ENCODE assay signal across 2 worm cellular contexts in the genomic region with DNA sequence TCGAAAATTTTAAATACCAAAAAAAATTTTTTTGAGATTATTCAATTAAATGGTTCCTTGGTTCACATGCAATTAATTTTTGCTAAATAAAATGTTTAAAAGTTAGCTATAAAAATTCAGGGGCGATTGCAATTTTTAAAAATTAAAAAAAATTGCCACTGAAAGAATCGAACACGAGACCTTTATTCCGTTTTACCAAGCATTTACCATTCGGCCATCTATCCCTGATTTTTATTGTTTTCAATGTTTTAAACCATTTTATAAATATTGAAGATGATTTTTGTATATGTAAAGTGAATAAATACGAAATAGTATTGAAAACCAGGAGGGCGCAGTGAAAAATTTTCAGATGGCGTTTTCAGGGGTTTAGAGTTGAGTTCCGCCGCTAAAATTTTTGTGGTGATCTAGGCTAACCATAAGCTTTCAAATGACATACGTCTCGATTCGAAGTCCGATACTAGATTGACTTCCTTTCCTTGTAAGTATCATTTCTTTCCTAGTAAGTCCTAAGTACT.
TF ChIP-seq lines count a peak whose summit lies in the region.
"Not testable (repeated sequence)": the region's sequence is repeated elsewhere in the genome, so short reads cannot be mapped to it uniquely, and the experiment has no call there.

No protein-coding gene starts in this region.

TF ChIP-seq in whole organism, L4 larva, 104 proteins besides CTCF, POLR2A, EP300 and RAD21:
- TF ChIP-seq pha-4 (GFP tag; IDR thresholded peaks at IDR 0.05; lab: Robert Waterston, UW) (peak; percentile 42; the same call in 1 of the 2 replicates), F26F4.8 (GFP tag; conservative IDR thresholded peaks at IDR 0.05; lab: Robert Waterston, UW) (0 out of 2 replicates have a peak, but pooled peaks have one; percentile 22)
- TF ChIP-seq pha-4 (tag; optimal IDR thresholded peaks at IDR 0.05; lab: Kevin White, UChicago): not testable (repeated sequence)

TF ChIP-seq in whole organism, young adult, 124 proteins besides CTCF, POLR2A, EP300 and RAD21:
- TF ChIP-seq lin-26 (GFP tag; IDR thresholded peaks at IDR 0.05; lab: Robert Waterston, UW) (peak; percentile 61), B0261.1 (tag; optimal IDR thresholded peaks at IDR 0.05; lab: Kevin White, UChicago) (peak; percentile 34), ztf-25 (GFP tag; IDR thresholded peaks at IDR 0.05; lab: Robert Waterston, UW) (0 out of 2 replicates have a peak, but pooled peaks have one; percentile 71), rpc-1 (tag; optimal IDR thresholded peaks at IDR 0.05; lab: Kevin White, UChicago) (peak; percentile 57), hmg-1.2 (GFP tag; IDR thresholded peaks at IDR 0.05; lab: Robert Waterston, UW) (peak; percentile 86), tbp1 (GFP tag; optimal IDR thresholded peaks at IDR 0.05; lab: Kevin White, UChicago) (peak; percentile 64)
- not testable (repeated sequence) for TF ChIP-seq rpc-1 (optimal IDR thresholded peaks at IDR 0.05; lab: Kevin White, UChicago)
